Worm (Caenorhabditis elegans): ENCODE measurements around the gene best-22.

best-22 gene

DNA sequence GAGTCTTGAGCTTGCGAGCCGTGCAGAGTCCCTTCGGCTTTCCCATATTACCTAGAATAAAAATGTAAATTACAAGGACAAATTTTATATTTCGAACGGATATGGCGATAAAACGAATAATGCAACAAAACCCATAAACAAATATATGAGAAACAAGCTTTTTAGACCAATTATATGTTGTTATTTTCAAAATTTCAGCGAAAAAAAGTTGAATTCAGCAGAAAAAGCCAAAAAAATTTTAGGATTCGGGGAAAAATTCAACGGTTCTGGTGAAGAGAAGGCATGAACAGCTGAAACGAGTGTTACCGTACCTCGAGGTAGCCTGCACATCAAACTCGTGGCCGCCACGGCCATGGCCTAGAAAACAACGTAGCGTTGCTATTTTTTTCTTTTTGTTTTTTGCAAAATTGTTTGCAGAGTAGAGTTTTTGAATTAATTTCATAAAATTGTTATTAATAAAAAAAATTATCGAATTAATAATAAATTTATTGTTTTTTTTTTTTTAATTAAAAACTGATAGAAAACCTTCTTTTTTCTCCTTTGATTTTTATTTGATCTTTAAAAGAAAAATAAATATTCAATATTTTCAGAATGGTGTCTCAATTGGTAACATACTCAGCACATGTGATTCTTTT lies 41.4 kb downstream of the best-22 start, which contains the start of the genes rps-23 and dpm-3 (continued):
- TF ChIP-seq nhr-6 (tag; optimal IDR thresholded peaks at IDR 0.05) (peak; percentile 86), fos-1 (tag; optimal IDR thresholded peaks at IDR 0.05) (no peak), duxl-1 (tag; optimal IDR thresholded peaks at IDR 0.05; ENCODE audit: poor library complexity) (peak; percentile 91), tag-97 (GFP tag; IDR thresholded peaks at IDR 0.05) (peak; percentile 86; the same call in 1 of the 2 replicates), snpc-1.2 (GFP tag; IDR thresholded peaks at IDR 0.05) (peak; percentile 90), lin-39 (tag; optimal IDR thresholded peaks at IDR 0.05) (no peak), lir-3 (tag; optimal IDR thresholded peaks at IDR 0.05) (no peak), lin-29 (GFP tag; IDR thresholded peaks at IDR 0.05) (peak; percentile 80), dmd-6 (GFP tag; IDR thresholded peaks at IDR 0.05) (peak; percentile 91), lsy-2 (tag; optimal IDR thresholded peaks at IDR 0.05) (peak; percentile 98 to 100), pha-4 (GFP tag; IDR thresholded peaks at IDR 0.05) (peak; percentile 84), pha-4 (tag; optimal IDR thresholded peaks at IDR 0.05) (peak; percentile 93), set-16 (GFP tag; IDR thresholded peaks at IDR 0.05) (0 out of 2 replicates have a peak, but pooled peaks have one; percentile 27), rbr-2 (tag; optimal IDR thresholded peaks at IDR 0.05) (peak; percentile 90)

ce11 chrIV:12396645-12397258 lies 47.0 kb downstream of the best-22 start:
- no peak for TF ChIP-seq sdz-12 (GFP tag; optimal IDR thresholded peaks at IDR 0.05)
- TF ChIP-seq lsy-2 (tag; optimal IDR thresholded peaks at IDR 0.05) = peak in 1 of 2 experiments; percentile 51
- no peak for TF ChIP-seq rbr-2 (tag; optimal IDR thresholded peaks at IDR 0.05)
- TF ChIP-seq hlh-30 (tag; optimal IDR thresholded peaks at IDR 0.05; ENCODE audit: insufficient read depth) = peak; percentile 59
- no peak for TF ChIP-seq T26A8.4 (GFP tag; IDR thresholded peaks at IDR 0.05)
- peak; percentile 46 for TF ChIP-seq nhr-48 (tag; optimal IDR thresholded peaks at IDR 0.05)
- no peak for TF ChIP-seq lin-1 (GFP tag; IDR thresholded peaks at IDR 0.05)
- no peak for TF ChIP-seq ztf-11 (tag; optimal IDR thresholded peaks at IDR 0.05)
- peak; percentile 52 for TF ChIP-seq hlh-11 (tag; optimal IDR thresholded peaks at IDR 0.05)
- TF ChIP-seq nhr-76 (tag; optimal IDR thresholded peaks at IDR 0.05) = no peak
- TF ChIP-seq php-3 (GFP tag; IDR thresholded peaks at IDR 0.05) = no peak
- TF ChIP-seq mxl-3 (GFP tag; optimal IDR thresholded peaks at IDR 0.05) = peak; percentile 44
- TF ChIP-seq zfp-3 (GFP tag; conservative IDR thresholded peaks at IDR 0.05) = no peak
- no peak for TF ChIP-seq snpc-4 (tag; optimal IDR thresholded peaks at IDR 0.05)
- peak; percentile 48 for TF ChIP-seq nhr-28 (tag; optimal IDR thresholded peaks at IDR 0.05)
- TF ChIP-seq lin-15B (tag; optimal IDR thresholded peaks at IDR 0.05) = no peak
- TF ChIP-seq nhr-237 (tag; optimal IDR thresholded peaks at IDR 0.05) = no peak
- TF ChIP-seq Y5F2A.4 (GFP tag; optimal IDR thresholded peaks at IDR 0.05) = no peak
- no peak for TF ChIP-seq ceh-28 (tag; optimal IDR thresholded peaks at IDR 0.05)
- TF ChIP-seq aha-1 (tag) = peak; percentile 81
- peak; percentile 8 for TF ChIP-seq nhr-25 (tag; optimal IDR thresholded peaks at IDR 0.05; ENCODE audit: borderline replicate concordance, insufficient read depth)
- peak; percentile 13 for TF ChIP-seq dpl-1 (GFP tag; optimal IDR thresholded peaks at IDR 0.05)
- TF ChIP-seq ama-1 (optimal IDR thresholded peaks at IDR 0.05) = no peak
- no peak for TF ChIP-seq set-16 (GFP tag; IDR thresholded peaks at IDR 0.05)
- no peak for TF ChIP-seq lim-7 (GFP tag; IDR thresholded peaks at IDR 0.05)
- TF ChIP-seq unc-62 (GFP tag; optimal IDR thresholded peaks at IDR 0.05 in 1 of 2) = peak in 1 of 2 experiments; percentile 57
- TF ChIP-seq unc-62 (tag; optimal IDR thresholded peaks at IDR 0.05) = no peak

ce11 chrIV:12398437-12398836 lies 48.7 kb downstream of the best-22 start, which contains the start of gene acs-20:
Gene acs-20, minus strand, starts transcription at chrIV:12398706.
- peak; percentile 1 for TF ChIP-seq ama-1 (optimal IDR thresholded peaks at IDR 0.05)
- TF ChIP-seq rbr-2 (tag; optimal IDR thresholded peaks at IDR 0.05) = no peak
- no peak for TF ChIP-seq saeg-2 (GFP tag; IDR thresholded peaks at IDR 0.05)
- TF ChIP-seq unc-62 (GFP tag; optimal IDR thresholded peaks at IDR 0.05 in 1 of 2) = peak in 1 of 2 experiments; percentile 76
- TF ChIP-seq unc-62 (tag; optimal IDR thresholded peaks at IDR 0.05) = no peak

Measured in whole organism, L4 larva.